Worm (Caenorhabditis elegans) whole organism, L3 larva: Measurements from ENCODE around the gene daao-1.

ENCODE experiments used
- R02D3.7 ChIP-seq: fragments of 150-350 bp; optimal IDR thresholded peaks from 2 replicates; lab custom pipeline; 2014; ENCODE audit warnings: missing biosample characterization, missing genetic modification characterization
- ceh-16 ChIP-seq: sonication (generic microtip); optimal IDR thresholded peaks from 2 replicates; lab custom pipeline; 2017; ENCODE audit warnings: missing biosample characterization, missing genetic modification characterization
- fos-1 ChIP-seq: fragments of 150-350 bp; optimal IDR thresholded peaks from 2 replicates; lab custom pipeline; 2014; ENCODE audit warnings: missing biosample characterization, missing genetic modification characterization
- mml-1 ChIP-seq: fragments of 150-350 bp; sonication (generic microtip); optimal IDR thresholded peaks from 3 replicates; lab custom pipeline; 2014; ENCODE audit warnings: missing biosample characterization, missing genetic modification characterization
- nfya-1 ChIP-seq: sonication (generic microtip); optimal IDR thresholded peaks from 2 replicates; lab custom pipeline; 2017; ENCODE audit warnings: missing genetic modification characterization, mild to moderate bottlenecking, missing compliant biosample characterization, antibody characterized with exemption, moderate library complexity; ENCODE audit not compliant: insufficient read depth
- nhr-12 ChIP-seq: fragments of 150-350 bp; optimal IDR thresholded peaks from 2 replicates; lab custom pipeline; 2014; ENCODE audit warnings: missing biosample characterization, missing genetic modification characterization
- nhr-28 ChIP-seq: fragments of 150-350 bp; optimal IDR thresholded peaks from 2 replicates; lab custom pipeline; 2014; ENCODE audit warnings: missing biosample characterization, missing genetic modification characterization
- pqm-1 ChIP-seq: fragments of 150-350 bp; optimal IDR thresholded peaks from 2 replicates; lab custom pipeline; 2017; ENCODE audit warnings: missing biosample characterization, missing genetic modification characterization, inconsistent platforms
- ztf-4 ChIP-seq: fragments of 150-350 bp; optimal IDR thresholded peaks from 2 replicates; lab custom pipeline; 2014; ENCODE audit warnings: missing biosample characterization, missing genetic modification characterization

DNA sequence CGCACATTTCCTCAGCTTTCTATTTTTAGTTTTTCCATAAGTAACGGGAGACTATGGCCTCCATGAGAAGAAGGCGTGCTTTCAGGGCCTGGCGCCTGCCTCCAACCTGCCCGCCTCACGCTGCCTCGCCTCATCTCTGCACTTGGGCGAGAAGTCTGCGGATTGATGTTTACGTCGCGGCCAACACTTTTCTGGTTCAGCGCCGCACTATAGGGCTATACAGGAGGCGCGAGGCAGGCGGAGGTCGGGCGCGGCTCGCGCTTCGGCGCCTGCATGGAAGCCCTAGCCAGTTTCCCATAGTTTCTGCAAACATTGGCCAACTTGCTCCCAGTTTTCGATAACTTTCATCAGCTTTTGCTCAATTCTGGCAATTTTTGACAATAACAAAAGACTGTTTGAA lies 40.9 kb upstream of the daao-1 start:
- TF ChIP-seq ceh-16 (tag; lab: Kevin White, UChicago), result no peak
- TF ChIP-seq R02D3.7, result no peak
- no peak for TF ChIP-seq ztf-4 (tag; lab: Kevin White, UChicago)
- TF ChIP-seq mml-1 (tag; lab: Kevin White, UChicago), result no peak
- TF ChIP-seq fos-1 (tag; lab: Kevin White, UChicago), result no peak
- TF ChIP-seq nfya-1 (tag; lab: Kevin White, UChicago), result no peak
- TF ChIP-seq nhr-12 (tag; lab: Kevin White, UChicago), result no peak
- TF ChIP-seq nhr-28 (tag; lab: Kevin White, UChicago), result no peak
- no peak for TF ChIP-seq pqm-1 (tag; lab: Kevin White, UChicago)
